Fruit fly (Drosophila melanogaster) whole organism, wandering third instar larva: ENCODE data around the gene CG11398.

Experiments used
- psq ChIP-seq: fragments of 200-800 bp; sonication (Bioruptor generic); optimal IDR thresholded peaks from 3 replicates; lab custom pipeline; 2017; ENCODE audit warnings: missing biosample characterization, mild to moderate bottlenecking, missing genetic modification characterization, moderate library complexity
- sv ChIP-seq: fragments of 200-800 bp; sonication (Bioruptor generic); optimal IDR thresholded peaks from 3 replicates; lab custom pipeline; 2016; ENCODE audit warnings: missing biosample characterization, missing genetic modification characterization
- usp ChIP-seq: fragments of >200 bp; optimal IDR thresholded peaks from 2 replicates; lab custom pipeline; 2017; ENCODE audit warnings: missing biosample characterization, missing genetic modification characterization

dm6 chrX:1242049-1242448 lies 27.1 kb upstream of the CG11398 start:
- TF ChIP-seq usp (GFP tag; lab: Kevin White, UChicago) (no peak), psq (GFP tag; lab: Kevin White, UChicago) (no peak), sv (GFP tag; lab: Kevin White, UChicago) (no peak)
